Fruit fly (Drosophila melanogaster) whole organism, prepupa: ENCODE measurements around the gene Tsr1.

Experiments used
- CG32006 ChIP-seq: fragments of 200-800 bp; sonication (Bioruptor generic); optimal IDR thresholded peaks from 3 replicates; lab custom pipeline; 2017; ENCODE audit warnings: missing biosample characterization, mild to moderate bottlenecking, missing genetic modification characterization
- CG7368 ChIP-seq: fragments of 200-800 bp; sonication (Bioruptor generic); optimal IDR thresholded peaks from 3 replicates; lab custom pipeline; 2016; ENCODE audit warnings: missing biosample characterization, missing genetic modification characterization
- CG8119 ChIP-seq: fragments of 200-800 bp; sonication (Bioruptor generic); IDR thresholded peaks from 3 replicates; pipeline ENCODE4 v1.3.6; 2022; ENCODE audit warnings: missing biosample characterization, missing genetic modification characterization
- Eip93F ChIP-seq: fragments of 200-800 bp; sonication (Bioruptor generic); optimal IDR thresholded peaks from 2 replicates; lab custom pipeline; 2016; ENCODE audit warnings: missing biosample characterization, mild to moderate bottlenecking, missing genetic modification characterization
- Ets21C ChIP-seq: fragments of 200-800 bp; sonication (Bioruptor generic); optimal IDR thresholded peaks from 3 replicates; lab custom pipeline; 2016; ENCODE audit warnings: missing biosample characterization, missing genetic modification characterization
- Hr39 ChIP-seq: fragments of 200-800 bp; sonication (Bioruptor generic); optimal IDR thresholded peaks from 2 replicates; lab custom pipeline; 2016; ENCODE audit warnings: missing biosample characterization, missing genetic modification characterization
- Lpt ChIP-seq: fragments of 200-800 bp; sonication (Bioruptor generic); optimal IDR thresholded peaks from 3 replicates; lab custom pipeline; 2016; ENCODE audit warnings: missing biosample characterization, missing genetic modification characterization
- dsx ChIP-seq: fragments of 200-800 bp; optimal IDR thresholded peaks from 3 replicates; lab custom pipeline; 2019; ENCODE audit warnings: missing biosample characterization, mild to moderate bottlenecking, missing genetic modification characterization, moderate library complexity; ENCODE audit not compliant: poor library complexity, severe bottlenecking
- fd59A ChIP-seq: fragments of 200-800 bp; sonication (Bioruptor generic); optimal IDR thresholded peaks from 2 replicates; lab custom pipeline; 2017; ENCODE audit warnings: missing biosample characterization, mild to moderate bottlenecking, missing genetic modification characterization, missing genetic modification reagents
- lz ChIP-seq: fragments of 200-800 bp; sonication (Bioruptor generic); optimal IDR thresholded peaks from 3 replicates; lab custom pipeline; 2016; ENCODE audit warnings: missing biosample characterization, missing genetic modification characterization

DNA sequence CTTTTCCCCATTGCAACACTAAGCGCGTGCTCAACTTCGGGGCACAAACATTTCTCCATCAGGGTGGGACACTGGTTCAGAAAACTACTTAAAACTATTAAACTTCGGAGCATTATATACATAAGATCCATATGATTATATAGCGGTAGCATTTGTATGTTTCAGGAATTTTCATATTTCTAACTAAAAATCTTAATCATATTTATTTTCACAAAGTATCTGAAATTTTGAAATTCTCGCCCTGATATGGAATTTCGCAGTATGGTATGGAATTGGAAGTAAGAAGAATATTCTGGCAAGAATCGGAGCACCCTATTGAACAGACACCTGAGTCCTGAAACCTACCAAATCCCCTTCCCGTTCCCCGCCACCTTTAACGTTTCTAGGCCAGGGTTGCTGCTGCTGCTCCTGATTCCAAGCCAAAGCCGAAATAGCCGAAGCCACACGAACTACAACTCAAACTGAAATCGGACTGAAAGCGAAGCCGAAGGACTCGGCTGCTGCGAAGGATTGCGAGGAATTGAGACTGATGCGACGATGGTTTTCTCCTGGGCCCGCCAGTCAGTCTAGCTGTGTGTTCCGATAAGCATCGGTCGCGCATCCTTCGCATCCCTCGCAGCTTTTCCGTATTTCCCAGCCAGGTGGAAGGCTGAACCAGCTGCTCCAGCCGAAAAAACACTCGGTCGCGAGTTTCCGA, 13.1 kb upstream of the Tsr1 start:
- TF ChIP-seq CG8119 (no peak; the same call in 2 of the 3 replicates), CG7368 (GFP tag; lab: Kevin White, UChicago) (no peak), fd59A (GFP tag; lab: Kevin White, UChicago) (peak; percentile 17), dsx (no peak), Lpt (GFP tag; lab: Kevin White, UChicago) (no peak), Eip93F (GFP tag; lab: Kevin White, UChicago) (no peak), Hr39 (GFP tag; lab: Kevin White, UChicago) (peak; percentile 4), Ets21C (GFP tag; lab: Kevin White, UChicago) (no peak), lz (GFP tag; lab: Kevin White, UChicago) (peak; percentile 19), CG32006 (peak; percentile 66)
